Worm (Caenorhabditis elegans) whole organism, L4 larva: Measurements from ENCODE around the gene F10E9.3.

Experiments
- D1046.2 ChIP-seq: fragments of 200-800 bp; sonication (Bioruptor generic); IDR thresholded peaks from 2 replicates; pipeline ENCODE4 v1.3.6; 2022; ENCODE audit warnings: missing genetic modification characterization, missing compliant biosample characterization
- F26F4.8 ChIP-seq: fragments of 200-800 bp; sonication (Bioruptor generic); conservative IDR thresholded peaks from 2 replicates; pipeline ENCODE4 v1.3.6; 2022; ENCODE audit warnings: missing genetic modification characterization, missing compliant biosample characterization
- F37D6.2 ChIP-seq: sonication (generic microtip); optimal IDR thresholded peaks from 2 replicates; lab custom pipeline; 2016; ENCODE audit warnings: mild to moderate bottlenecking, missing genetic modification characterization, missing compliant biosample characterization
- F44E2.7 ChIP-seq: fragments of 200-800 bp; sonication (Bioruptor generic); IDR thresholded peaks from 2 replicates; pipeline ENCODE4 v2.1.2; 2022; ENCODE audit warnings: missing genetic modification characterization, missing compliant biosample characterization
- T20F7.1 ChIP-seq: fragments of 200-800 bp; sonication (Bioruptor generic); optimal IDR thresholded peaks from 2 replicates; lab custom pipeline; 2018; ENCODE audit warnings: mild to moderate bottlenecking, missing genetic modification characterization, missing compliant biosample characterization
- Y48G9A.11 ChIP-seq: fragments of 200-800 bp; sonication (Bioruptor generic); IDR thresholded peaks from 2 replicates; pipeline ENCODE4 v1.3.6; 2022; ENCODE audit warnings: missing genetic modification reagents, missing genetic modification characterization, missing compliant biosample characterization
- Y75B8A.6 ChIP-seq: fragments of 200-800 bp; sonication (Bioruptor generic); IDR thresholded peaks from 2 replicates; pipeline ENCODE4 v1.3.6; 2022; ENCODE audit warnings: missing genetic modification reagents, missing genetic modification characterization, missing compliant biosample characterization
- arid-1 ChIP-seq: fragments of 200-800 bp; sonication (Bioruptor generic); conservative IDR thresholded peaks from 2 replicates; pipeline ENCODE4 v1.3.6; 2022; ENCODE audit warnings: missing genetic modification reagents, missing genetic modification characterization, missing compliant biosample characterization
- attf-4 ChIP-seq: sonication (generic microtip); optimal IDR thresholded peaks from 3 replicates; lab custom pipeline; 2017; ENCODE audit warnings: missing biosample characterization, missing genetic modification characterization
- ceh-20 ChIP-seq: fragments of 200-800 bp; sonication (Bioruptor generic); IDR thresholded peaks from 2 replicates; pipeline ENCODE4 v1.3.6; 2022; ENCODE audit warnings: missing genetic modification reagents, missing genetic modification characterization, missing compliant biosample characterization
- ceh-28 ChIP-seq: fragments of 150-350 bp; optimal IDR thresholded peaks from 2 replicates; lab custom pipeline; 2014; ENCODE audit warnings: missing biosample characterization, missing genetic modification reagents, missing genetic modification characterization
- daf-12 ChIP-seq: fragments of 150-350 bp; optimal IDR thresholded peaks from 2 replicates; lab custom pipeline; 2014; ENCODE audit warnings: missing biosample characterization, missing genetic modification reagents, missing genetic modification characterization
- daf-16 ChIP-seq, 3 experiments: sonication (generic microtip); optimal IDR thresholded peaks; 2 replicates each; lab custom pipeline; 2016 to 2017; ENCODE audit warnings: missing genetic modification characterization in 3 of 3, missing genetic modification reagents in 3 of 3, mild to moderate bottlenecking in 2 of 3, missing compliant biosample characterization in 2 of 3, missing biosample characterization in 1 of 3, moderate library complexity in 1 of 3
- daf-8 ChIP-seq: fragments of 200-800 bp; sonication (Bioruptor generic); IDR thresholded peaks from 2 replicates; pipeline ENCODE4 v1.3.6; 2022; ENCODE audit warnings: missing genetic modification characterization, missing compliant biosample characterization
- dmd-6 ChIP-seq: fragments of 200-800 bp; sonication (Bioruptor generic); IDR thresholded peaks from 2 replicates; pipeline ENCODE4 v1.3.6; 2022; ENCODE audit warnings: missing genetic modification reagents, missing genetic modification characterization, missing compliant biosample characterization
- dpl-1 ChIP-seq: fragments of 150-350 bp; optimal IDR thresholded peaks from 2 replicates; lab custom pipeline; 2014; ENCODE audit warnings: missing biosample characterization, missing genetic modification reagents, missing genetic modification characterization
- dve-1 ChIP-seq: sonication (generic microtip); optimal IDR thresholded peaks from 2 replicates; lab custom pipeline; 2017; ENCODE audit warnings: antibody characterized with exemption, mild to moderate bottlenecking, missing genetic modification characterization, missing compliant biosample characterization; ENCODE audit not compliant: insufficient read depth
- egl-27 ChIP-seq: sonication (generic microtip); optimal IDR thresholded peaks from 3 replicates; lab custom pipeline; 2017; ENCODE audit warnings: missing biosample characterization, missing genetic modification reagents, missing genetic modification characterization
- egl-43 ChIP-seq: fragments of 200-800 bp; sonication (Bioruptor generic); IDR thresholded peaks from 2 replicates; pipeline ENCODE4 v1.3.6; 2022; ENCODE audit warnings: missing genetic modification reagents, missing genetic modification characterization, missing compliant biosample characterization
- fos-1 ChIP-seq: fragments of 150-350 bp; optimal IDR thresholded peaks from 2 replicates; lab custom pipeline; 2014; ENCODE audit warnings: missing biosample characterization, missing genetic modification characterization
- hlh-11 ChIP-seq: fragments of 200-800 bp; sonication (Bioruptor generic); optimal IDR thresholded peaks from 2 replicates; lab custom pipeline; 2018; ENCODE audit warnings: mild to moderate bottlenecking, missing genetic modification characterization, missing compliant biosample characterization
- hlh-30 ChIP-seq: sonication (generic microtip); optimal IDR thresholded peaks from 2 replicates; lab custom pipeline; 2017; ENCODE audit warnings: antibody characterized with exemption, mild to moderate bottlenecking, missing genetic modification characterization, missing compliant biosample characterization; ENCODE audit not compliant: insufficient read depth
- lim-7 ChIP-seq: fragments of 200-800 bp; sonication (Bioruptor generic); IDR thresholded peaks from 2 replicates; pipeline ENCODE4 v1.3.6; 2022; ENCODE audit warnings: missing genetic modification characterization, missing compliant biosample characterization
- lin-38 ChIP-seq: fragments of 200-800 bp; sonication (Bioruptor generic); IDR thresholded peaks from 2 replicates; pipeline ENCODE4 v1.3.6; 2022; ENCODE audit warnings: missing genetic modification reagents, missing genetic modification characterization, missing compliant biosample characterization
- lin-39 ChIP-seq: fragments of 150-350 bp; optimal IDR thresholded peaks from 2 replicates; lab custom pipeline; 2014; ENCODE audit warnings: missing biosample characterization, missing genetic modification reagents, missing genetic modification characterization
- lir-3 ChIP-seq: sonication (generic microtip); optimal IDR thresholded peaks from 2 replicates; lab custom pipeline; 2016; ENCODE audit warnings: mild to moderate bottlenecking, missing genetic modification characterization, missing compliant biosample characterization
- lsy-2 ChIP-seq, 2 experiments: fragments of 150-350 bp in 1 of 2; sonication (generic microtip) in 1 of 2; optimal IDR thresholded peaks; 2 replicates each; lab custom pipeline; 2014 to 2017; ENCODE audit warnings: missing biosample characterization in 2 of 2, missing genetic modification characterization in 2 of 2
- mes-2 ChIP-seq: sonication (generic microtip); optimal IDR thresholded peaks from 2 replicates; lab custom pipeline; 2016; ENCODE audit warnings: missing genotype, mild to moderate bottlenecking, missing genetic modification characterization, missing compliant biosample characterization; ENCODE audit not compliant: poor library complexity, severe bottlenecking
- mxl-3 ChIP-seq: fragments of 200-800 bp; sonication (Bioruptor generic); optimal IDR thresholded peaks from 2 replicates; lab custom pipeline; 2018; ENCODE audit warnings: mild to moderate bottlenecking, missing genetic modification characterization, missing compliant biosample characterization
- nhr-10 ChIP-seq: fragments of 150-350 bp; optimal IDR thresholded peaks from 2 replicates; lab custom pipeline; 2014; ENCODE audit warnings: missing biosample characterization, missing genetic modification characterization
- nhr-111 ChIP-seq: fragments of 200-800 bp; sonication (Bioruptor generic); optimal IDR thresholded peaks from 2 replicates; lab custom pipeline; 2018; ENCODE audit warnings: mild to moderate bottlenecking, missing genetic modification characterization, missing compliant biosample characterization
- nhr-28 ChIP-seq: fragments of 150-350 bp; optimal IDR thresholded peaks from 2 replicates; lab custom pipeline; 2014; ENCODE audit warnings: missing biosample characterization, missing genetic modification characterization
- nhr-42 ChIP-seq: fragments of 200-800 bp; sonication (Bioruptor generic); IDR thresholded peaks from 2 replicates; pipeline ENCODE4 v1.3.6; 2022; ENCODE audit warnings: missing genetic modification characterization, missing compliant biosample characterization
- nhr-76 ChIP-seq: fragments of 150-350 bp; optimal IDR thresholded peaks from 2 replicates; lab custom pipeline; 2014; ENCODE audit warnings: missing biosample characterization, missing genetic modification characterization
- pha-4 ChIP-seq, 2 experiments: fragments of 150-350 bp in 1 of 2; fragments of 200-800 bp in 1 of 2; sonication (Bioruptor generic) in 1 of 2; IDR thresholded peaks in 1 of 2; optimal IDR thresholded peaks in 1 of 2; 2 replicates each; pipeline versions ENCODE4 v1.3.6 to Lab custom; 2014 to 2022; ENCODE audit warnings: missing genetic modification characterization in 2 of 2, missing genetic modification reagents in 2 of 2, missing biosample characterization in 1 of 2, missing compliant biosample characterization in 1 of 2
- saeg-2 ChIP-seq: fragments of 200-800 bp; sonication (Bioruptor generic); IDR thresholded peaks from 2 replicates; pipeline ENCODE4 v1.3.6; 2022; ENCODE audit warnings: missing genetic modification reagents, missing genetic modification characterization, missing compliant biosample characterization
- skn-1 ChIP-seq: fragments of 150-350 bp; optimal IDR thresholded peaks from 2 replicates; lab custom pipeline; 2014; ENCODE audit warnings: missing biosample characterization, missing genetic modification characterization
- snpc-1.2 ChIP-seq: fragments of 200-800 bp; sonication (Bioruptor generic); IDR thresholded peaks from 2 replicates; pipeline ENCODE4 v1.3.6; 2022; ENCODE audit warnings: missing genetic modification reagents, missing genetic modification characterization, missing compliant biosample characterization
- snpc-4 ChIP-seq: fragments of 150-350 bp; optimal IDR thresholded peaks from 2 replicates; lab custom pipeline; 2014; ENCODE audit warnings: missing biosample characterization, missing genetic modification characterization
- tra-1 ChIP-seq: fragments of 200-800 bp; sonication (Bioruptor generic); IDR thresholded peaks from 2 replicates; pipeline ENCODE4 v1.3.6; 2022; ENCODE audit warnings: missing genetic modification reagents, missing genetic modification characterization, missing compliant biosample characterization
- unc-39 ChIP-seq: sonication (generic microtip); optimal IDR thresholded peaks from 2 replicates; lab custom pipeline; 2017; ENCODE audit warnings: missing biosample characterization, missing genetic modification characterization
- unc-62 ChIP-seq, 3 experiments: fragments of 150-350 bp in 1 of 3; sonication (generic microtip); optimal IDR thresholded peaks in 2 of 3; peaks in 1 of 3; 1 replicate in 1 of 3; 2 replicates in 2 of 3; lab custom pipeline; 2014 to 2017; ENCODE audit warnings: missing biosample characterization in 3 of 3, missing genetic modification characterization in 3 of 3, missing genetic modification reagents in 3 of 3, missing genotype in 1 of 3
- zip-11 ChIP-seq: fragments of 200-800 bp; sonication (Bioruptor generic); IDR thresholded peaks from 2 replicates; pipeline ENCODE4 v1.3.6; 2022; ENCODE audit warnings: missing genetic modification characterization, missing compliant biosample characterization
- ztf-7 ChIP-seq: fragments of 150-350 bp; optimal IDR thresholded peaks from 2 replicates; lab custom pipeline; 2014; ENCODE audit warnings: missing biosample characterization, missing genetic modification characterization

The F10E9.3 gene

DNA sequence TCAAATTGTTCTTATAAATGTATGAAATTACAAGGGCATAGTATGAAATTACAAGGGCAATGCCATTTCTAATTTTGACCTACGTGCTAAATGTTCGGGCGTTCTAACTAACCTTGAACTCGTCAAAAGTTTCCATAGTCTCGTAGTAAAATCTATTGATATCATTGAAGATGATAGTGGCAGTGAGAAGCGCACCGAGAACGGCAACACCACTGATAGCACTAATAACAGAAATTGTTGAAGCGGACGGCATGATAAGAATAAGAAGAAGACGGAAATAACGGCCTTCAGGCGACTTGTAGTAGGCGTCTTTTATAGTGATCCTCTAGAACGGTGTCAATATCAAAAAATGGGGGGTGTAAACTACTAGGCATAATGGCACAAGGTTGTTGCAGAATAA is 47.4 kb upstream of the F10E9.3 start, which contains the start of gene col-91:
Gene col-91 (minus strand): TSS at position 288 of the 400 bp plus-strand sequence.
- peak; percentile 37 for TF ChIP-seq nhr-28 (tag; lab: Kevin White, UChicago)
- peak in 1 of 2 experiments; percentile 23 for TF ChIP-seq unc-62 (GFP tag; optimal IDR thresholded peaks at IDR 0.05 in 1 of 2; lab: Kevin White, UChicago)
- no peak for TF ChIP-seq unc-62 (tag; optimal IDR thresholded peaks at IDR 0.05; lab: Kevin White, UChicago)
- no peak for TF ChIP-seq daf-8 (GFP tag; lab: Robert Waterston, UW)
- TF ChIP-seq, all 104 proteins: peak for 2

DNA sequence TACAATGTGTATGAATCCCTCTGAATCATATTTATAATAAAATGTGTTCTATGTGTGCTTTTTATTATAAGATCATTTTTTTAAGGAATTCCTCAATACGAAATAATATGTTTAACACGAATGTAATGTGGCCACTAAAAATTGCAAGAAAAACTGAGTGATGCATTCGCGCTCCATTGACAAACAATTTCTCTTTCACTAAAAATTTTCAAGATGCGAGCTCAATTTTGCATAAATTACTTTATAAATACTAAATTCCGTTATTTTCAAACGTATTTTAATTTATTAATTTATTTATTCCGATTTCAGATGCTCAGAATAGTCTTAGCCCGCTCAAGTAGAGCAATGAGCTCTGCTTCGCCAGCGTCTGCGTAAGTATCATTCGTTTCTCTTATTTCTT is 45.1 kb upstream of the F10E9.3 start, which contains the start of gene mrps-9:
Gene mrps-9 (plus strand): TSS at position 310 of the 400 bp plus-strand sequence.
- TF ChIP-seq skn-1 (tag; lab: Kevin White, UChicago) (no peak), F44E2.7 (GFP tag; lab: Robert Waterston, UW) (no peak), mes-2 (peak; percentile 61), T20F7.1 (GFP tag; lab: Kevin White, UChicago) (peak; percentile 29), Y48G9A.11 (GFP tag; lab: Robert Waterston, UW) (no peak), lin-38 (peak; percentile 94), hlh-30 (peak; percentile 2), nhr-76 (tag; lab: Kevin White, UChicago) (no peak), dve-1 (no peak), dpl-1 (GFP tag; lab: Kevin White, UChicago) (peak; percentile 31)

DNA sequence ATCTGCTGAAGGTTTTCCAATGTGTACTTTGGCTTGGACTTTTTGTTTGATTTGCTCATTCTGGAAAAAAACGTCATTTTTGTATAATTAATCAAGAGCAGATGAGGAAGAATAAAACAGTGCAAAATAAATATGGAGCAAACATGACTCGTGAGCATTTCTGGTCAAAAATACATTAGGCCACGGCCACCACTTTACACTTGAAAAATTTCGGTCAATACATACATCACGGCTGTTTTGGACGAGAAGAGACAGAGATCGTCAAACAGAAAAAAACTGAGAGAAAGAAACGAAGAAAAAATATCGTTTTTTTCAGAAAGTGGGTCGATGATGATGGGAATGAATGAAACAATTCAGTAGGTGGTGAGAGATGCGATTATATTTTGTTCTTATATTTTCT is 42.5 kb upstream of the F10E9.3 start, which contains the start of the genes F09G8.7 and crn-7:
Gene F09G8.7 (minus strand): TSS at position 60 of the 400 bp plus-strand sequence.
Gene crn-7 (plus strand): TSS at position 236 of the 400 bp plus-strand sequence.
- TF ChIP-seq ztf-7 (tag; lab: Kevin White, UChicago) (no peak), mxl-3 (no peak), ceh-20 (GFP tag; lab: Robert Waterston, UW) (no peak), attf-4 (tag; lab: Kevin White, UChicago) (no peak), dve-1 (peak; percentile 28), unc-39 (tag; lab: Kevin White, UChicago) (no peak), F37D6.2 (no peak), D1046.2 (GFP tag; lab: Robert Waterston, UW) (no peak), daf-8 (GFP tag; lab: Robert Waterston, UW) (no peak), nhr-76 (tag; lab: Kevin White, UChicago) (no peak), F26F4.8 (GFP tag; lab: Robert Waterston, UW) (no peak), ceh-28 (no peak), arid-1 (GFP tag; lab: Robert Waterston, UW) (no peak), T20F7.1 (GFP tag; lab: Kevin White, UChicago) (no peak), fos-1 (tag; lab: Kevin White, UChicago) (no peak), lir-3 (tag; lab: Kevin White, UChicago) (no peak), pha-4 (GFP tag; IDR thresholded peaks at IDR 0.05; lab: Robert Waterston, UW) (no peak), pha-4 (tag; optimal IDR thresholded peaks at IDR 0.05; lab: Kevin White, UChicago) (peak; percentile 45), tra-1 (GFP tag; lab: Robert Waterston, UW) (no peak), saeg-2 (no peak), hlh-30 (peak; percentile 55), daf-12 (tag; lab: Kevin White, UChicago) (no peak), nhr-42 (GFP tag; lab: Robert Waterston, UW) (no peak), snpc-4 (tag; lab: Kevin White, UChicago) (no peak), lim-7 (GFP tag; lab: Robert Waterston, UW) (no peak), Y75B8A.6 (no peak), nhr-10 (no peak), snpc-1.2 (GFP tag; lab: Robert Waterston, UW) (no peak), egl-43 (GFP tag; lab: Robert Waterston, UW) (no peak), mes-2 (peak; percentile 67), dpl-1 (GFP tag; lab: Kevin White, UChicago) (no peak), lin-39 (no peak), daf-16 (GFP tag; optimal IDR thresholded peaks at IDR 0.05; lab: Kevin White, UChicago) (no peak), daf-16 (tag; optimal IDR thresholded peaks at IDR 0.05; lab: Kevin White, UChicago) (peak; percentile 15), zip-11 (GFP tag; lab: Robert Waterston, UW) (no peak), hlh-11 (tag; lab: Kevin White, UChicago) (peak; percentile 38), lsy-2 (tag; optimal IDR thresholded peaks at IDR 0.05; lab: Kevin White, UChicago) (peak in 1 of 2 experiments; percentile 61), nhr-111 (no peak), nhr-28 (tag; lab: Kevin White, UChicago) (peak; percentile 51), dmd-6 (GFP tag; lab: Robert Waterston, UW) (no peak), lin-38 (peak; percentile 39; the same call in 1 of the 2 replicates), egl-27 (tag; lab: Kevin White, UChicago) (no peak)
